Worm (Caenorhabditis elegans) whole organism, late embryonic: ENCODE measurements around the gene R07A4.4.

Experiments
- ceh-45 ChIP-seq: fragments of 200-800 bp; sonication (Bioruptor generic); IDR thresholded peaks from 2 replicates; pipeline ENCODE4 v1.3.6; 2022; ENCODE audit warnings: missing genetic modification reagents, missing genetic modification characterization, missing compliant biosample characterization
- fax-1 ChIP-seq: sonication (generic microtip); optimal IDR thresholded peaks from 2 replicates; lab custom pipeline; 2016; ENCODE audit warnings: missing genotype, missing genetic modification characterization, missing compliant biosample characterization
- hlh-30 ChIP-seq: sonication (generic microtip); optimal IDR thresholded peaks from 2 replicates; lab custom pipeline; 2017; ENCODE audit warnings: antibody characterized with exemption, missing genetic modification characterization, missing compliant biosample characterization; ENCODE audit not compliant: insufficient read depth
- nfya-1 ChIP-seq: sonication (generic microtip); optimal IDR thresholded peaks from 2 replicates; lab custom pipeline; 2017; ENCODE audit warnings: missing genetic modification characterization, mild to moderate bottlenecking, missing compliant biosample characterization, antibody characterized with exemption, moderate library complexity
- pha-4 ChIP-seq: fragments of 150-350 bp; optimal IDR thresholded peaks from 2 replicates; lab custom pipeline; 2018; ENCODE audit warnings: missing biosample characterization, missing genetic modification reagents, missing genetic modification characterization
- rnt-1 ChIP-seq: sonication (generic microtip); optimal IDR thresholded peaks from 2 replicates; lab custom pipeline; 2016; ENCODE audit warnings: missing genetic modification characterization, missing compliant biosample characterization
- sdc-2 ChIP-seq: sonication (generic microtip); optimal IDR thresholded peaks from 2 replicates; lab custom pipeline; 2016; ENCODE audit warnings: missing genotype, missing genetic modification characterization, missing compliant biosample characterization
- sox-4 ChIP-seq: sonication (generic microtip); optimal IDR thresholded peaks from 2 replicates; lab custom pipeline; 2017; ENCODE audit warnings: mild to moderate bottlenecking, missing genetic modification characterization, inconsistent platforms, missing compliant biosample characterization
- unc-86 ChIP-seq: sonication (generic microtip); optimal IDR thresholded peaks from 2 replicates; lab custom pipeline; 2016; ENCODE audit warnings: missing genetic modification characterization, missing compliant biosample characterization

DNA sequence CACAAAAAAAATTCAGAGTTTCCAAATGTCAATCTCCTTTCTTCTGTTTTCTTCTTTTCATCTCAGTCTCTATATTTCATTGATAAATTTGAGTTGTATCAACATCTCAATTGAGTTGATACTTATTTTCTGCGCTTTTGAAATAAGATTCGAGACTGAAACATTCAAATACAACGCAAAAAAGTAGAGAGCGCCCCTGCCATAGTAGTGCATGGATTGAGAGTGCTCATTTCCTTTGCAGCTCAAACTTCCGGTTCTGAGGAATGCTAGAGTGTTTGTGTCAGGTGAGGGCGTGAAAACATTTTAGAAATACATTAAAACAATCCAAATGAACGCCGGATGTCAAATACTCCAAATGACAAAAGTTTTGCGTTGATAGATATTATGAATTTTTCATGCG lies 5.9 kb upstream of the R07A4.4 start:
- TF ChIP-seq ceh-45 (GFP tag; lab: Robert Waterston, UW) = no peak
- no peak for TF ChIP-seq sox-4 (tag; lab: Kevin White, UChicago)
- TF ChIP-seq rnt-1 (tag; lab: Kevin White, UChicago) = no peak
- TF ChIP-seq hlh-30 = no peak
- TF ChIP-seq fax-1 (tag; lab: Kevin White, UChicago) = no peak
- TF ChIP-seq sdc-2 (tag; lab: Kevin White, UChicago) = no peak
- no peak for TF ChIP-seq pha-4 (tag; lab: Kevin White, UChicago)
- TF ChIP-seq unc-86 (tag; lab: Kevin White, UChicago) = no peak
- no peak for TF ChIP-seq nfya-1 (tag; lab: Kevin White, UChicago)
